Worm (Caenorhabditis elegans): ENCODE measurements around the gene gst-7.
"Not testable (repeated sequence)": the region's sequence is repeated elsewhere in the genome, so short reads cannot be mapped to it uniquely, and the experiment has no call there.

The gst-7 gene

DNA sequence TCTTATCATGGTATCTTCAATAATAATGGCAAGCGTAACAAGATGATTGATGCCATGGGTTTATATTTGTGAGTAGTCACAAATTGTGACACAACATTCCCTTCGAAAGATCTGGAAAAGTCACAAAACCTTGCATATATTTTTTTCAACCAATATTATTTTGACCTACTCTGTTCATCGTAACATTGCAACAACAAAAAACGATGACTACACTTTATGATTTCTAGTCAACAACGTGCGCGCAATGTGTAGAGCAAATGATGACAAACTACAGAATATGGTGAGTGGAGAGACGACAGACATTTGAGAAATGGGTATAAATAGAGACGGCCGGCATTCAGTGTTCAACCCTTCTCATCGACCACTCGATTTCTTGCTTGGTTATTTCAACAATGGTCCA lies at the start of gene gst-7:
Gene gst-7, plus strand, starts transcription at position 336 of the 400 bp plus-strand sequence.
- TF ChIP-seq W03F9.2 (tag; optimal IDR thresholded peaks at IDR 0.05): no peak

ce11 chrII:4834761-4835160 lies 47.1 kb upstream of the gst-7 start, which contains the start of the genes C33F10.11 and C33F10.1:
Gene C33F10.11 (minus strand): TSS chrII:4834861.
Gene C33F10.1 (plus strand): TSS chrII:4835023.
- TF ChIP-seq dao-5 (tag; optimal IDR thresholded peaks at IDR 0.05) (no peak), W03F9.2 (tag; optimal IDR thresholded peaks at IDR 0.05) (no peak), him-1 (tag; optimal IDR thresholded peaks at IDR 0.05) (no peak)

DNA sequence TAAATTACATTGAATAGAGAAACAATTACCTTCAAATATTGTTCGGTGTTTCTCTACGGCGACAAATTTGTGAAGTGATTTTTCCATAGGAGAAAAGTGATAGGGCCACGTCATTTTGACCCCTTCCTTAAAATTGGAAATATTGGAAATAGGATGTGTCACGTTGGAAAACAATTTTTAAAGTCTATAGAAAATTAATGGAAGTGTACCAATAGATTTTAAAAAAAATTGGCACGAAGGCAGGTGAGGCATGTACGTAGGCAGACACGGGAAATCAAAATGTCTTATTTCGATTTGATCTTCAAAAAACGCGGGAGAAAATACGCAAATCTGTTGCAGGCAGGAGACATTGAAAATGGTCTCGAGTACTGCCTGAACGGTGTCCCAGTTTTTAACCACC lies 44.2 kb upstream of the gst-7 start, which contains the start of gene C33F10.12:
Gene C33F10.12, minus strand, starts transcription at position 101 of the 400 bp plus-strand sequence.
- TF ChIP-seq W03F9.2 (tag; optimal IDR thresholded peaks at IDR 0.05): no peak
- no peak for TF ChIP-seq dao-5 (tag; optimal IDR thresholded peaks at IDR 0.05)
- TF ChIP-seq him-1 (tag; optimal IDR thresholded peaks at IDR 0.05): no peak

- not testable (repeated sequence) for TF ChIP-seq him-1, dao-5, W03F9.2 (tag; optimal IDR thresholded peaks at IDR 0.05)
These were observed 39.7 kb upstream of the gst-7 start, which contains the start of the genes T23B7.2 and nspd-4 for ce11 chrII:4842143-4842658. Gene T23B7.2 (minus strand): TSS chrII:4842243. Gene nspd-4 (plus strand): TSS chrII:4842608.

DNA sequence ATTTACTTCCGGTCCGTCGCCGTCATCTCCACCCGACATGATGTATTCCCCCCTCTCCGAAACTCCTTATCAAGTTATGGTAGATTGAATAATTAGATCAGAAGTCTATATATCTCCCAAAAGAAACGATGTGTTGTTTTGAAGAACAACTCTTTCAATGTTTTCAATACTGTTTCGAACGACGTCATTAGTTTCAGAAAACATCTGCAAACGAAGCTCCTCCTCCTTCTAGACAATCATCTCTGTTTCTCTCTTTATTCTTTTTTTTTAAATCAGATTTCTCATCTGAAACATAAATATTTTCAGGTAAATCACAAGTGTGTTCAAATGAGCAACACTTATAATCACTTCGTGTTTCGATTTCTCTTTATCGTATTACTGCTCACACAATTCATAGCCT lies 32.0 kb upstream of the gst-7 start, which contains the start of gene T23B7.3:
Gene T23B7.3, plus strand, starts transcription at position 301 of the 400 bp plus-strand sequence.
- no peak for TF ChIP-seq dao-5 (tag; optimal IDR thresholded peaks at IDR 0.05)
- TF ChIP-seq W03F9.2 (tag; optimal IDR thresholded peaks at IDR 0.05): no peak

- TF ChIP-seq dao-5 (tag; optimal IDR thresholded peaks at IDR 0.05) (no peak), him-1 (tag; optimal IDR thresholded peaks at IDR 0.05) (peak; percentile 92), W03F9.2 (tag; optimal IDR thresholded peaks at IDR 0.05) (peak; percentile 97)
These were observed 30.2 kb upstream of the gst-7 start, which contains the start of gene dnj-9 for ce11 chrII:4851594-4852106. Gene dnj-9 (plus strand): TSS chrII:4852056.

ce11 chrII:4854761-4855160 lies 27.1 kb upstream of the gst-7 start:
- TF ChIP-seq him-1 (tag; optimal IDR thresholded peaks at IDR 0.05) (no peak), dao-5 (tag; optimal IDR thresholded peaks at IDR 0.05) (no peak), W03F9.2 (tag; optimal IDR thresholded peaks at IDR 0.05) (no peak)

DNA sequence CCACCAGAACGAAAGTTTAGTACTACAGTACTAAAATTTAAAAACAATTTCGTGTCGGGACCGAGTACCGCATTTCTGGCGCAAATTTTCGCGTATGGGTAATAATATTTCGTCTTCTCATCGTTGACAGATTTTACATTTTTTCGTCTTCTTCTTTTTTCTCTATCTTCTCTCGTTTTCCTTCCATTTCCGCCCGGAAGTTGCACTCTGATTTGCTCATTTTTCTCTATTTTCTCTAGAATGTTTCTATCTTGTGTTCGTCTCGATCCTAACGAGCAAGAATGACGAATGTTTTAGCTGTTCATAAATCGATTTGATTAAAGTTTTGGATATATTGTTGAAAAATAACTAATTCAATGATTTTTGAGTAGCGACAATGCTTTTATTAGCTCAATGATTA lies 26.4 kb upstream of the gst-7 start:
- TF ChIP-seq dao-5 (tag; optimal IDR thresholded peaks at IDR 0.05) (no peak), W03F9.2 (tag; optimal IDR thresholded peaks at IDR 0.05) (no peak), him-1 (tag; optimal IDR thresholded peaks at IDR 0.05) (peak; percentile 0)

- TF ChIP-seq dao-5 (tag; optimal IDR thresholded peaks at IDR 0.05) (no peak), W03F9.2 (tag; optimal IDR thresholded peaks at IDR 0.05) (peak; percentile 5), him-1 (tag; optimal IDR thresholded peaks at IDR 0.05) (no peak)
These were observed 25.7 kb upstream of the gst-7 start for ce11 chrII:4856113-4856512.

- TF ChIP-seq dao-5 (tag; optimal IDR thresholded peaks at IDR 0.05) (no peak), W03F9.2 (tag; optimal IDR thresholded peaks at IDR 0.05) (no peak)
These were observed 24.8 kb upstream of the gst-7 start for ce11 chrII:4857086-4857485.

DNA sequence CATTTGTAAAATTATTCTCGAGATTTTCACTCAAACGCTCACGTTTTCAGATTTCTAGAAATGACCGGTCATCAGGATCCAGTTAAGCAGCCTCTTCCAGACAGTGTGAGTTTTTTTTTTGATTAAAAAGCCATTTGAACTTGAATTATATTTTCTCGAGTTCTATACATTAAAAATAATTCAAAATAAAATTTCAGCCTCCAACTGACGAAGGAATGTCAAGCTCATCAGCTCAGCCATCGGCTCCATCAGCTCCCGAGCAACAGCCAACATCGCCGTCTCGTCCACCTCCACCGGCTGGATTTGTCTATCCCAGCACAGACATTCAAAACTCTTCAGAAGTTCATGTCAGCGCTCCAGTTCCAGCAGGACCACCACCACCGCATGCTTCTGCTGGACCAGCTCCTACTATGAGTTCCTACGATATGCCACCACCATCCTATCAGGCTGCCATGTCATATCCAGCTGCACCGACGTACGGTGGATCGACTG lies 23.9 kb upstream of the gst-7 start, which contains the start of gene F11G11.5:
Gene F11G11.5, plus strand, starts transcription at position 51 of the 492 bp plus-strand sequence.
- no peak for TF ChIP-seq W03F9.2 (tag; optimal IDR thresholded peaks at IDR 0.05)
- TF ChIP-seq dao-5 (tag; optimal IDR thresholded peaks at IDR 0.05): no peak
- TF ChIP-seq him-1 (tag; optimal IDR thresholded peaks at IDR 0.05): no peak

- TF ChIP-seq him-1 (tag; optimal IDR thresholded peaks at IDR 0.05) (no peak), dao-5 (tag; optimal IDR thresholded peaks at IDR 0.05) (no peak), W03F9.2 (tag; optimal IDR thresholded peaks at IDR 0.05) (no peak)
These were observed 22.9 kb upstream of the gst-7 start for ce11 chrII:4858906-4859411.

ce11 chrII:4860260-4860659 lies 21.6 kb upstream of the gst-7 start, which contains the start of the genes nspd-5 and F11G11.4:
Gene nspd-5 (minus strand): TSS chrII:4860360.
Gene F11G11.4 (plus strand): TSS chrII:4860594.
- TF ChIP-seq dao-5, W03F9.2, him-1 (tag; optimal IDR thresholded peaks at IDR 0.05): not testable (repeated sequence)

- TF ChIP-seq dao-5 (tag; optimal IDR thresholded peaks at IDR 0.05) (no peak), him-1 (tag; optimal IDR thresholded peaks at IDR 0.05) (no peak), W03F9.2 (tag; optimal IDR thresholded peaks at IDR 0.05) (no peak)
These were observed 18.5 kb upstream of the gst-7 start, which contains the start of the genes mpst-4 and F11G11.14 for ce11 chrII:4863357-4863756. Gene mpst-4 (minus strand): TSS chrII:4863457. Gene F11G11.14 (plus strand): TSS chrII:4863681.
